Fruit fly (Drosophila melanogaster) whole organism: Measurements from ENCODE around the gene ND-24L.

Experiments used
- CG8478 ChIP-seq: fragments of >200 bp; optimal IDR thresholded peaks from 2 replicates; lab custom pipeline; 2018; ENCODE audit warnings: inconsistent platforms
- Dll ChIP-seq: fragments of >200 bp; optimal IDR thresholded peaks from 2 replicates; lab custom pipeline; 2017
- EcR ChIP-seq, 2 experiments: fragments of >200 bp; optimal IDR thresholded peaks; 2 replicates each; lab custom pipeline; 2017; ENCODE audit warnings: missing biosample characterization in 2 of 2, missing genetic modification characterization in 2 of 2, missing genetic modification reagents in 2 of 2
- psq ChIP-seq: fragments of >200 bp; optimal IDR thresholded peaks from 2 replicates; lab custom pipeline; 2017

DNA sequence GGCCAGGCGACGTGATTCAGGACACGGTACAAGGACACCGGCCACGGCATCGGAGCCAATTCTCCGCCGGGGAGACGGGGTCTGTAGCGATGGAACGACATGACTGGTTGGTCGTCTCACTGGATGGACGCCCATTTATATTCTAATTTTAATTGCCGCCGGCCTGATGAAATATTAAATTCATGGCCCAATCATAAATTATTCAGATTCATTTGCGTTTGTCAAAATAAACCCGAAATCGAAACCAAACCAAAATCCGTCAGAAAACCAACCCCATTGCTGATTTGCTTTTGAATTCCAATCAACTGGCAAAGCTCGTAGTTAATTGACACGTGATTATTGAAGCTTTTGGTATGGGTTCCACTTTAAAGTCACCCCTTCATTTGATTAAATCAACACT is 8.5 kb upstream of the ND-24L start, which contains the start of gene Or74a:
- TF ChIP-seq psq (no peak), CG8478 (lab: Kevin White, UChicago) (no peak), Dll (lab: Kevin White, UChicago) (no peak), EcR (GFP tag; optimal IDR thresholded peaks at IDR 0.05; lab: Kevin White, UChicago) (no peak)
